Worm (Caenorhabditis elegans): ENCODE results near the gene enri-2.

ce11 chrX:14572419-14572818, 26.8 kb downstream of the enri-2 start, which contains the start of gene lron-1:
- TF ChIP-seq nhr-237 (tag; optimal IDR thresholded peaks at IDR 0.05) (no peak), dpl-1 (GFP tag; optimal IDR thresholded peaks at IDR 0.05) (no peak), ama-1 (optimal IDR thresholded peaks at IDR 0.05) (no peak)

All from whole organism, L1 larva.